Fruit fly (Drosophila melanogaster) whole organism, embryonic: ENCODE data around the gene CG4461.

Source experiments
- Atf6 ChIP-seq: fragments of 200-800 bp; sonication (Bioruptor generic); IDR thresholded peaks from 2 replicates; pipeline ENCODE4 v1.3.6; 2022; ENCODE audit warnings: missing biosample characterization, missing genetic modification characterization
- Bgb ChIP-seq: fragments of 200-800 bp; sonication (Bioruptor generic); IDR thresholded peaks from 2 replicates; pipeline ENCODE4 v1.3.6; 2022; ENCODE audit warnings: missing biosample characterization, missing genetic modification characterization; ENCODE audit not compliant: partially characterized antibody
- CG10959 ChIP-seq: fragments of 200-800 bp; sonication (Bioruptor generic); IDR thresholded peaks from 2 replicates; pipeline ENCODE4 v1.3.6; 2022; ENCODE audit warnings: missing biosample characterization, missing genetic modification characterization
- CG11093 ChIP-seq: fragments of 200-800 bp; sonication (Bioruptor generic); IDR thresholded peaks from 3 replicates; pipeline ENCODE4 v1.3.6; 2022; ENCODE audit warnings: missing biosample characterization, missing genetic modification characterization
- CG11456 ChIP-seq: fragments of 200-800 bp; sonication (Bioruptor generic); IDR thresholded peaks from 3 replicates; pipeline ENCODE4 v1.3.6; 2022; ENCODE audit warnings: missing biosample characterization, missing genetic modification characterization
- CG12391 ChIP-seq: fragments of 200-800 bp; sonication (Bioruptor generic); optimal IDR thresholded peaks from 3 replicates; lab custom pipeline; 2018; ENCODE audit warnings: missing biosample characterization, mild to moderate bottlenecking, missing genetic modification characterization, moderate library complexity
- CG14860 ChIP-seq: fragments of 200-800 bp; sonication (Bioruptor generic); IDR thresholded peaks from 3 replicates; pipeline ENCODE4 v1.3.6; 2022; ENCODE audit warnings: missing biosample characterization, missing genetic modification characterization; ENCODE audit not compliant: partially characterized antibody
- CG15269 ChIP-seq: fragments of 200-800 bp; sonication (Bioruptor generic); optimal IDR thresholded peaks from 2 replicates; lab custom pipeline; 2018; ENCODE audit warnings: missing biosample characterization, mild to moderate bottlenecking, missing genetic modification characterization, moderate library complexity
- CG15514 ChIP-seq: fragments of 200-800 bp; sonication (Bioruptor generic); optimal IDR thresholded peaks from 3 replicates; lab custom pipeline; 2017; ENCODE audit warnings: missing biosample characterization, missing genetic modification characterization, mild to moderate bottlenecking, moderate library complexity, missing genetic modification reagents
- CG15601 ChIP-seq: fragments of 200-800 bp; sonication (Bioruptor generic); optimal IDR thresholded peaks from 3 replicates; lab custom pipeline; 2019; ENCODE audit warnings: missing biosample characterization, mild to moderate bottlenecking, missing genetic modification characterization, moderate library complexity
- CG2129 ChIP-seq: fragments of 200-800 bp; sonication (Bioruptor generic); IDR thresholded peaks from 2 replicates; pipeline ENCODE4 v1.3.6; 2022; ENCODE audit warnings: missing biosample characterization, missing genetic modification characterization; ENCODE audit not compliant: partially characterized antibody
- CG34422 ChIP-seq: fragments of 200-800 bp; sonication (Bioruptor generic); IDR thresholded peaks from 3 replicates; pipeline ENCODE4 v1.3.6; 2022; ENCODE audit warnings: missing biosample characterization, missing genetic modification characterization
- CG6813 ChIP-seq: fragments of 200-800 bp; sonication (Bioruptor generic); optimal IDR thresholded peaks from 2 replicates; lab custom pipeline; 2017; ENCODE audit warnings: missing biosample characterization, missing genetic modification characterization, mild to moderate bottlenecking, moderate library complexity, missing genetic modification reagents
- CG7556 ChIP-seq: fragments of 200-800 bp; sonication (Bioruptor generic); optimal IDR thresholded peaks from 2 replicates; lab custom pipeline; 2017; ENCODE audit warnings: missing biosample characterization, mild to moderate bottlenecking, missing genetic modification characterization
- Dbx ChIP-seq: fragments of 200-800 bp; sonication (Bioruptor generic); IDR thresholded peaks from 3 replicates; pipeline ENCODE4 v1.3.6; 2022; ENCODE audit warnings: missing biosample characterization, missing genetic modification characterization
- E2f2 ChIP-seq: fragments of 200-800 bp; sonication (Bioruptor generic); IDR thresholded peaks from 2 replicates; pipeline ENCODE4 v1.3.6; 2022; ENCODE audit warnings: missing biosample characterization, missing genetic modification characterization
- Gug ChIP-seq: fragments of 200-800 bp; sonication (Bioruptor generic); IDR thresholded peaks from 4 replicates; pipeline ENCODE4 v1.3.6; 2022; ENCODE audit warnings: missing biosample characterization, missing genetic modification characterization
- H2.0 ChIP-seq: fragments of 200-800 bp; sonication (Bioruptor generic); IDR thresholded peaks from 2 replicates; pipeline ENCODE4 v1.3.6; 2022; ENCODE audit warnings: missing biosample characterization, missing genetic modification characterization
- HLH3B ChIP-seq: fragments of 200-800 bp; sonication (Bioruptor generic); IDR thresholded peaks from 2 replicates; pipeline ENCODE4 v1.3.6; 2022; ENCODE audit warnings: missing biosample characterization, missing genetic modification characterization
- NC2β ChIP-seq: fragments of 200-800 bp; sonication (Bioruptor generic); optimal IDR thresholded peaks from 2 replicates; lab custom pipeline; 2016; ENCODE audit warnings: missing biosample characterization, missing genetic modification characterization
- NFAT ChIP-seq: fragments of 200-800 bp; sonication (Bioruptor generic); IDR thresholded peaks from 2 replicates; pipeline ENCODE4 v1.3.6; 2022; ENCODE audit warnings: missing biosample characterization, missing genetic modification characterization
- Sin3A ChIP-seq: fragments of >200 bp; optimal IDR thresholded peaks from 2 replicates; lab custom pipeline; 2018
- Six4 ChIP-seq: fragments of 200-800 bp; sonication (Bioruptor generic); optimal IDR thresholded peaks from 2 replicates; lab custom pipeline; 2016; ENCODE audit warnings: missing biosample characterization, missing genetic modification characterization
- Spps ChIP-seq: fragments of 200-800 bp; sonication (Bioruptor generic); optimal IDR thresholded peaks from 2 replicates; lab custom pipeline; 2018; ENCODE audit warnings: missing biosample characterization, mild to moderate bottlenecking, missing genetic modification characterization
- YL-1 ChIP-seq: fragments of 200-800 bp; sonication (Bioruptor generic); optimal IDR thresholded peaks from 3 replicates; lab custom pipeline; 2017; ENCODE audit warnings: missing biosample characterization, mild to moderate bottlenecking, missing genetic modification characterization
- amos ChIP-seq: fragments of 200-800 bp; sonication (Bioruptor generic); IDR thresholded peaks from 2 replicates; pipeline ENCODE4 v1.3.6; 2022; ENCODE audit warnings: missing biosample characterization, missing genetic modification characterization; ENCODE audit not compliant: partially characterized antibody
- ase ChIP-seq: fragments of 200-800 bp; sonication (Bioruptor generic); IDR thresholded peaks from 3 replicates; pipeline ENCODE4 v1.3.6; 2022; ENCODE audit warnings: missing biosample characterization, missing genetic modification characterization
- cas ChIP-seq: fragments of 200-800 bp; sonication (Bioruptor generic); IDR thresholded peaks from 2 replicates; pipeline ENCODE4 v1.3.6; 2022; ENCODE audit warnings: missing biosample characterization, missing genetic modification characterization
- cwo ChIP-seq: fragments of 200-800 bp; sonication (Bioruptor generic); optimal IDR thresholded peaks from 3 replicates; lab custom pipeline; 2017; ENCODE audit warnings: missing biosample characterization, missing genetic modification characterization, mild to moderate bottlenecking, moderate library complexity, missing genetic modification reagents
- dysf ChIP-seq: fragments of 200-800 bp; sonication (Bioruptor generic); IDR thresholded peaks from 3 replicates; pipeline ENCODE4 v1.3.6; 2022; ENCODE audit warnings: missing biosample characterization, missing genetic modification characterization
- fd96Cb ChIP-seq: fragments of 200-800 bp; sonication (Bioruptor generic); optimal IDR thresholded peaks from 2 replicates; lab custom pipeline; 2018; ENCODE audit warnings: missing biosample characterization, mild to moderate bottlenecking, missing genetic modification characterization, moderate library complexity
- gcm2 ChIP-seq: fragments of 200-800 bp; sonication (Bioruptor generic); optimal IDR thresholded peaks from 2 replicates; lab custom pipeline; 2016; ENCODE audit warnings: missing biosample characterization, missing genetic modification characterization
- gsb-n ChIP-seq: fragments of 200-800 bp; sonication (Bioruptor generic); optimal IDR thresholded peaks from 3 replicates; lab custom pipeline; 2018; ENCODE audit warnings: missing biosample characterization, mild to moderate bottlenecking, missing genetic modification characterization
- gt ChIP-seq: fragments of 200-800 bp; sonication (Bioruptor generic); IDR thresholded peaks from 2 replicates; pipeline ENCODE4 v1.3.6; 2022; ENCODE audit warnings: missing biosample characterization, missing genetic modification characterization
- jing ChIP-seq: fragments of 200-800 bp; sonication (Bioruptor generic); optimal IDR thresholded peaks from 2 replicates; lab custom pipeline; 2018; ENCODE audit warnings: missing biosample characterization, mild to moderate bottlenecking, missing genetic modification characterization
- lilli ChIP-seq: fragments of 200-800 bp; sonication (Bioruptor generic); optimal IDR thresholded peaks from 3 replicates; lab custom pipeline; 2016; ENCODE audit warnings: missing biosample characterization, missing genetic modification characterization
- lola ChIP-seq, 3 experiments: fragments of >200 bp in 2 of 3; fragments of 200-800 bp in 1 of 3; sonication (Bioruptor generic) in 1 of 3; optimal IDR thresholded peaks; 2 replicates each; lab custom pipeline; 2017 to 2019; ENCODE audit warnings: missing biosample characterization in 3 of 3, missing genetic modification characterization in 3 of 3, mild to moderate bottlenecking in 1 of 3, moderate library complexity in 1 of 3
- luna ChIP-seq: fragments of 200-800 bp; sonication (Bioruptor generic); optimal IDR thresholded peaks from 2 replicates; lab custom pipeline; 2016; ENCODE audit warnings: missing biosample characterization, missing genetic modification characterization
- nerfin-2 ChIP-seq: fragments of 200-800 bp; sonication (Bioruptor generic); IDR thresholded peaks from 2 replicates; pipeline ENCODE4 v1.3.6; 2022; ENCODE audit warnings: missing biosample characterization, missing genetic modification characterization; ENCODE audit not compliant: partially characterized antibody
- oc ChIP-seq: fragments of 200-800 bp; sonication (Bioruptor generic); optimal IDR thresholded peaks from 2 replicates; lab custom pipeline; 2018; ENCODE audit warnings: missing biosample characterization, mild to moderate bottlenecking, missing genetic modification characterization, moderate library complexity
- sisA ChIP-seq: fragments of 200-800 bp; sonication (Bioruptor generic); IDR thresholded peaks from 2 replicates; pipeline ENCODE4 v1.3.6; 2022; ENCODE audit warnings: missing biosample characterization, missing genetic modification characterization
- slbo ChIP-seq: fragments of 200-800 bp; sonication (Bioruptor generic); IDR thresholded peaks from 2 replicates; pipeline ENCODE4 v1.3.6; 2022; ENCODE audit warnings: missing biosample characterization, missing genetic modification characterization
- so ChIP-seq: fragments of 200-800 bp; sonication (Bioruptor generic); IDR thresholded peaks from 3 replicates; pipeline ENCODE4 v1.3.6; 2022; ENCODE audit warnings: missing biosample characterization, missing genetic modification characterization
- sob ChIP-seq: fragments of 200-800 bp; sonication (Bioruptor generic); IDR thresholded peaks from 2 replicates; pipeline ENCODE4 v1.3.6; 2022; ENCODE audit warnings: missing biosample characterization, missing genetic modification characterization
- sqz ChIP-seq: fragments of 200-800 bp; sonication (Bioruptor generic); optimal IDR thresholded peaks from 3 replicates; lab custom pipeline; 2018; ENCODE audit warnings: missing biosample characterization, mild to moderate bottlenecking, missing genetic modification characterization
- sr ChIP-seq: fragments of 200-800 bp; sonication (Bioruptor generic); IDR thresholded peaks from 3 replicates; pipeline ENCODE4 v1.3.6; 2022; ENCODE audit warnings: missing biosample characterization, missing genetic modification characterization
- sug ChIP-seq: fragments of 200-800 bp; optimal IDR thresholded peaks from 2 replicates; lab custom pipeline; 2019; ENCODE audit warnings: missing biosample characterization, mild to moderate bottlenecking, missing genetic modification characterization, moderate library complexity
- ttk ChIP-seq: fragments of 200-800 bp; sonication (Bioruptor generic); IDR thresholded peaks from 2 replicates; pipeline ENCODE4 v2.1.2; 2022; ENCODE audit warnings: missing biosample characterization, missing genetic modification characterization
- vnd ChIP-seq: fragments of 200-800 bp; sonication (Bioruptor generic); IDR thresholded peaks from 3 replicates; pipeline ENCODE4 v1.3.6; 2022; ENCODE audit warnings: missing biosample characterization, missing genetic modification characterization; ENCODE audit not compliant: partially characterized antibody
- vvl ChIP-seq: fragments of 200-800 bp; sonication (Bioruptor generic); IDR thresholded peaks from 2 replicates; pipeline ENCODE4 v1.3.6; 2022; ENCODE audit warnings: missing biosample characterization, missing genetic modification characterization

CG4461 gene

DNA sequence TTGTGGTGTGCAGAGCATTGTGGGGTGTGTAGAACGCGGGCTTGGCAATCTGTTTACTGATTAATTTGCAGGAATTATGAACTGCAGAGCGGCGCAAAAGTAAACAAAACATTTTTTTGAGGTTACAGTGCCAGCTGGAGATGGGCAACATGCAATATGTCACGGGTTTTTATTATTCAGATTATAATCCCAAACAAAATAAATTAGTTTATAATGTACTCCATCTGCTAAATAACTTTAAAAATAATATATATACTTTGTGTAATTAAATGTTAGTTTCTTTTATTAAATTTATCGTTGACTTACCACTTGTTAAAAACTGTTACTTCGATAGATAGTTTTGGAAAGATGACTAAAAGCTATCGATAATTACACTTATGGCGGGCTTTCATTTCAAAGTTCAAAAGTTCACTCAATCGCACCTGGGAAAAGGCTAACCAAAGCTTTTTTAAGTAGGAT is 4.3 kb upstream of the CG4461 start, which contains the start of gene Fdx1 (continued):
- peak; percentile 19 for TF ChIP-seq gsb-n
- peak; percentile 54 for TF ChIP-seq CG15601 (tag; lab: Kevin White, UChicago)
- no peak for TF ChIP-seq jing
- TF ChIP-seq dysf (GFP tag; lab: Robert Waterston, UW), result peak; percentile 40; the same call in 1 of the 3 replicates
- no peak for TF ChIP-seq CG11093 (GFP tag; lab: Robert Waterston, UW)
- no peak for TF ChIP-seq sr (GFP tag; lab: Robert Waterston, UW)
- no peak for TF ChIP-seq fd96Cb (tag; lab: Kevin White, UChicago)
- TF ChIP-seq Six4 (GFP tag; lab: Kevin White, UChicago), result peak; percentile 11
- TF ChIP-seq CG15269 (tag; lab: Kevin White, UChicago), result peak; percentile 53
- TF ChIP-seq sug (tag; lab: Kevin White, UChicago), result peak; percentile 61
- peak; percentile 47; the same call in 1 of the 2 replicates for TF ChIP-seq H2.0 (GFP tag; lab: Robert Waterston, UW)
- TF ChIP-seq CG15514, result peak; percentile 64
- peak; percentile 59 for TF ChIP-seq Atf6 (GFP tag; lab: Robert Waterston, UW)
- no peak for TF ChIP-seq gcm2 (GFP tag; lab: Kevin White, UChicago)
- peak; percentile 38; the same call in 1 of the 2 replicates for TF ChIP-seq HLH3B (GFP tag; lab: Robert Waterston, UW)
- 0 out of 3 replicates have a peak, but pooled peaks have one; percentile 8 for TF ChIP-seq vnd (GFP tag; lab: Robert Waterston, UW)
- 0 out of 3 replicates have a peak, but pooled peaks have one; percentile 24 for TF ChIP-seq ase
- peak; percentile 90 for TF ChIP-seq E2f2 (GFP tag; lab: Robert Waterston, UW)
- peak; percentile 49; the same call in 2 of the 3 replicates for TF ChIP-seq CG14860 (GFP tag; lab: Robert Waterston, UW)
- TF ChIP-seq slbo, result peak; percentile 74
- TF ChIP-seq ttk (GFP tag; lab: Robert Waterston, UW), result no peak
- peak; percentile 1 for TF ChIP-seq YL-1
- peak; percentile 4 for TF ChIP-seq cwo (GFP tag; lab: Kevin White, UChicago)
- 0 out of 2 replicates have a peak, but pooled peaks have one; percentile 48 for TF ChIP-seq sob (GFP tag; lab: Robert Waterston, UW)
- no peak for TF ChIP-seq Sin3A (lab: Kevin White, UChicago)
- peak; percentile 58; the same call in 1 of the 3 replicates for TF ChIP-seq CG34422 (GFP tag; lab: Robert Waterston, UW)
- peak; percentile 38; the same call in 1 of the 2 replicates for TF ChIP-seq NFAT (GFP tag; lab: Robert Waterston, UW)
- TF ChIP-seq gt, result no peak
- TF ChIP-seq lola (GFP tag; optimal IDR thresholded peaks at IDR 0.05; lab: Kevin White, UChicago), result peak in 1 of 3 experiments; percentile 14
- TF ChIP-seq vvl (GFP tag; lab: Robert Waterston, UW), result peak; percentile 20; the same call in 1 of the 2 replicates
- peak; percentile 39; the same call in 1 of the 3 replicates for TF ChIP-seq Dbx (GFP tag; lab: Robert Waterston, UW)
- 0 out of 3 replicates have a peak, but pooled peaks have one; percentile 27 for TF ChIP-seq so (GFP tag; lab: Robert Waterston, UW)
- TF ChIP-seq NC2β (GFP tag; lab: Kevin White, UChicago), result no peak
- TF ChIP-seq CG2129 (GFP tag; lab: Robert Waterston, UW), result no peak
- peak; percentile 80 for TF ChIP-seq sqz
- 0 out of 3 replicates have a peak, but pooled peaks have one; percentile 27 for TF ChIP-seq CG11456 (GFP tag; lab: Robert Waterston, UW)
- no peak; the same call in 1 of the 2 replicates for TF ChIP-seq amos (GFP tag; lab: Robert Waterston, UW)
- TF ChIP-seq CG12391 (tag; lab: Kevin White, UChicago), result peak; percentile 65
- no peak for TF ChIP-seq luna
- peak; percentile 33; the same call in 1 of the 2 replicates for TF ChIP-seq Bgb (GFP tag; lab: Robert Waterston, UW)
- TF ChIP-seq oc (tag; lab: Kevin White, UChicago), result no peak
- TF ChIP-seq sisA (GFP tag; lab: Robert Waterston, UW), result no peak
- peak; percentile 5 for TF ChIP-seq Spps (tag; lab: Kevin White, UChicago)
- no peak for TF ChIP-seq CG10959 (GFP tag; lab: Robert Waterston, UW)
- peak; percentile 8 for TF ChIP-seq CG7556 (GFP tag; lab: Kevin White, UChicago)
- TF ChIP-seq cas (GFP tag; lab: Robert Waterston, UW), result no peak
- TF ChIP-seq Gug (GFP tag; lab: Robert Waterston, UW), result no peak; the same call in 3 of the 4 replicates
- TF ChIP-seq lilli (GFP tag; lab: Kevin White, UChicago), result peak; percentile 48
- no peak for TF ChIP-seq CG6813 (GFP tag; lab: Kevin White, UChicago)
- no peak for TF ChIP-seq nerfin-2 (GFP tag; lab: Robert Waterston, UW)
